Worm (Caenorhabditis elegans): ENCODE measurements around the gene svh-2.

- TF ChIP-seq nhr-84 (tag; optimal IDR thresholded peaks at IDR 0.05) (no peak), ceh-82 (tag; optimal IDR thresholded peaks at IDR 0.05) (no peak), egl-27 (tag; optimal IDR thresholded peaks at IDR 0.05) (no peak), jun-1 (tag; optimal IDR thresholded peaks at IDR 0.05) (no peak), ceh-90 (tag; optimal IDR thresholded peaks at IDR 0.05) (no peak), nhr-90 (tag; optimal IDR thresholded peaks at IDR 0.05; ENCODE audit: poor library complexity) (no peak), zag-1 (tag; optimal IDR thresholded peaks at IDR 0.05) (no peak), ces-1 (GFP tag; optimal IDR thresholded peaks at IDR 0.05) (no peak), nhr-12 (tag; optimal IDR thresholded peaks at IDR 0.05) (no peak), fkh-4 (tag; optimal IDR thresholded peaks at IDR 0.05; ENCODE audit: borderline replicate concordance) (no peak), unc-62 (GFP tag; optimal IDR thresholded peaks at IDR 0.05) (no peak)
Observed at ce11 chrX:6514466-6514865, 38.6 kb upstream of the svh-2 start.
